Fruit fly (Drosophila melanogaster) whole organism, embryonic: ENCODE measurements around the gene CG4991.

Experiments
- Aef1 ChIP-seq: fragments of 200-800 bp; sonication (Bioruptor generic); IDR thresholded peaks from 3 replicates; pipeline ENCODE4 v1.3.6; 2022; ENCODE audit warnings: missing biosample characterization, missing genetic modification characterization
- BEAF-32 ChIP-seq: fragments of 200-800 bp; sonication (Bioruptor generic); optimal IDR thresholded peaks from 3 replicates; lab custom pipeline; 2017; ENCODE audit warnings: missing biosample characterization, missing genetic modification characterization, mild to moderate bottlenecking, moderate library complexity, missing genetic modification reagents
- Blimp-1 ChIP-seq: fragments of 200-800 bp; sonication (Bioruptor generic); optimal IDR thresholded peaks from 3 replicates; lab custom pipeline; 2018; ENCODE audit warnings: missing biosample characterization, missing genetic modification characterization, mild to moderate bottlenecking, moderate library complexity, missing genetic modification reagents
- CG10147 ChIP-seq: fragments of 200-800 bp; sonication (Bioruptor generic); optimal IDR thresholded peaks from 2 replicates; lab custom pipeline; 2019; ENCODE audit warnings: missing biosample characterization, mild to moderate bottlenecking, missing genetic modification characterization, moderate library complexity
- CG10274 ChIP-seq: fragments of 200-800 bp; sonication (Bioruptor generic); optimal IDR thresholded peaks from 3 replicates; lab custom pipeline; 2017; ENCODE audit warnings: missing biosample characterization, mild to moderate bottlenecking, missing genetic modification characterization
- CG10979 ChIP-seq: fragments of 200-800 bp; sonication (Bioruptor generic); optimal IDR thresholded peaks from 2 replicates; lab custom pipeline; 2018; ENCODE audit warnings: missing biosample characterization, mild to moderate bottlenecking, missing genetic modification characterization, moderate library complexity
- CG12391 ChIP-seq: fragments of 200-800 bp; sonication (Bioruptor generic); optimal IDR thresholded peaks from 3 replicates; lab custom pipeline; 2018; ENCODE audit warnings: missing biosample characterization, mild to moderate bottlenecking, missing genetic modification characterization, moderate library complexity
- CG13424 ChIP-seq: fragments of 200-800 bp; sonication (Bioruptor generic); optimal IDR thresholded peaks from 2 replicates; lab custom pipeline; 2019; ENCODE audit warnings: missing biosample characterization, mild to moderate bottlenecking, missing genetic modification characterization, moderate library complexity
- CG2199 ChIP-seq: fragments of 200-800 bp; sonication (Bioruptor generic); IDR thresholded peaks from 3 replicates; pipeline ENCODE4 v1.3.6; 2022; ENCODE audit warnings: missing biosample characterization, missing genetic modification characterization
- CG30403 ChIP-seq: fragments of 200-800 bp; sonication (Bioruptor generic); optimal IDR thresholded peaks from 3 replicates; lab custom pipeline; 2016; ENCODE audit warnings: missing biosample characterization, missing genetic modification characterization
- CG3163 ChIP-seq: fragments of 200-800 bp; sonication (Bioruptor generic); optimal IDR thresholded peaks from 3 replicates; lab custom pipeline; 2016; ENCODE audit warnings: missing biosample characterization, missing genetic modification characterization
- CG32772 ChIP-seq: fragments of 200-800 bp; sonication (Bioruptor generic); IDR thresholded peaks from 2 replicates; pipeline ENCODE4 v1.3.6; 2022; ENCODE audit warnings: missing biosample characterization, missing genetic modification characterization
- CG34224 ChIP-seq: fragments of 200-800 bp; sonication (Bioruptor generic); IDR thresholded peaks from 3 replicates; pipeline ENCODE4 v1.3.6; 2022; ENCODE audit warnings: missing biosample characterization, missing genetic modification characterization; ENCODE audit not compliant: partially characterized antibody
- CG6765 ChIP-seq: fragments of 200-800 bp; sonication (Bioruptor generic); optimal IDR thresholded peaks from 3 replicates; lab custom pipeline; 2017; ENCODE audit warnings: missing biosample characterization, mild to moderate bottlenecking, missing genetic modification characterization
- CG8281 ChIP-seq: fragments of 200-800 bp; sonication (Bioruptor generic); optimal IDR thresholded peaks from 2 replicates; lab custom pipeline; 2018; ENCODE audit warnings: missing biosample characterization, mild to moderate bottlenecking, missing genetic modification characterization, moderate library complexity
- CG8359 ChIP-seq: fragments of 200-800 bp; sonication (Bioruptor generic); optimal IDR thresholded peaks from 2 replicates; lab custom pipeline; 2017; ENCODE audit warnings: missing biosample characterization, mild to moderate bottlenecking, missing genetic modification characterization, borderline replicate concordance
- CG9932 ChIP-seq: fragments of 200-800 bp; sonication (Bioruptor generic); IDR thresholded peaks from 2 replicates; pipeline ENCODE4 v1.3.6; 2022; ENCODE audit warnings: missing biosample characterization, missing genetic modification characterization
- CTCF ChIP-seq: fragments of 200-800 bp; sonication (Bioruptor generic); optimal IDR thresholded peaks from 2 replicates; lab custom pipeline; 2017; ENCODE audit warnings: missing biosample characterization, mild to moderate bottlenecking, missing genetic modification characterization, moderate library complexity
- Dbx ChIP-seq: fragments of 200-800 bp; sonication (Bioruptor generic); IDR thresholded peaks from 3 replicates; pipeline ENCODE4 v1.3.6; 2022; ENCODE audit warnings: missing biosample characterization, missing genetic modification characterization
- Dll ChIP-seq: fragments of 200-800 bp; sonication (Bioruptor generic); IDR thresholded peaks from 4 replicates; pipeline ENCODE4 v1.3.6; 2022; ENCODE audit warnings: missing biosample characterization, missing genetic modification characterization; ENCODE audit not compliant: partially characterized antibody
- Dp ChIP-seq: fragments of 200-800 bp; sonication (Bioruptor generic); optimal IDR thresholded peaks from 2 replicates; lab custom pipeline; 2018; ENCODE audit warnings: missing biosample characterization, mild to moderate bottlenecking, missing genetic modification characterization, moderate library complexity
- Elba2 ChIP-seq: fragments of 200-800 bp; sonication (Bioruptor generic); optimal IDR thresholded peaks from 3 replicates; lab custom pipeline; 2016; ENCODE audit warnings: missing biosample characterization, missing genetic modification characterization
- Ets65A ChIP-seq: fragments of 200-800 bp; sonication (Bioruptor generic); peaks from one replicate; lab custom pipeline; 2016; ENCODE audit warnings: missing biosample characterization, missing genetic modification characterization
- HLH4C ChIP-seq: fragments of 200-800 bp; sonication (Bioruptor generic); IDR thresholded peaks from 3 replicates; pipeline ENCODE4 v1.3.6; 2022; ENCODE audit warnings: missing biosample characterization, missing genetic modification characterization; ENCODE audit not compliant: partially characterized antibody
- Hey ChIP-seq: fragments of 200-800 bp; sonication (Bioruptor generic); optimal IDR thresholded peaks from 3 replicates; lab custom pipeline; 2018; ENCODE audit warnings: missing biosample characterization, mild to moderate bottlenecking, missing genetic modification characterization
- Hsf ChIP-seq: fragments of 200-800 bp; sonication (Bioruptor generic); optimal IDR thresholded peaks from 3 replicates; lab custom pipeline; 2016; ENCODE audit warnings: missing biosample characterization, missing genetic modification characterization
- Med ChIP-seq: fragments of 200-800 bp; sonication (Bioruptor generic); peaks from one replicate; lab custom pipeline; 2016; ENCODE audit warnings: missing biosample characterization, missing genetic modification characterization, mild to moderate bottlenecking, inconsistent platforms, moderate library complexity
- Nf-YA ChIP-seq: fragments of 200-800 bp; sonication (Bioruptor generic); IDR thresholded peaks from 2 replicates; pipeline ENCODE4 v1.3.6; 2022; ENCODE audit warnings: missing biosample characterization, missing genetic modification characterization
- Nf-YC ChIP-seq: fragments of 200-800 bp; optimal IDR thresholded peaks from 3 replicates; lab custom pipeline; 2019; ENCODE audit warnings: missing biosample characterization, mild to moderate bottlenecking, missing genetic modification characterization, moderate library complexity
- Pdp1 ChIP-seq, 2 experiments: fragments of 200-800 bp; sonication (Bioruptor generic); optimal IDR thresholded peaks; 3 replicates each; lab custom pipeline; 2016; ENCODE audit warnings: missing biosample characterization in 2 of 2, missing genetic modification characterization in 2 of 2, mild to moderate bottlenecking in 1 of 2, moderate library complexity in 1 of 2
- Six4 ChIP-seq: fragments of 200-800 bp; sonication (Bioruptor generic); optimal IDR thresholded peaks from 2 replicates; lab custom pipeline; 2016; ENCODE audit warnings: missing biosample characterization, missing genetic modification characterization
- YL-1 ChIP-seq: fragments of 200-800 bp; sonication (Bioruptor generic); optimal IDR thresholded peaks from 3 replicates; lab custom pipeline; 2017; ENCODE audit warnings: missing biosample characterization, mild to moderate bottlenecking, missing genetic modification characterization
- amos ChIP-seq: fragments of 200-800 bp; sonication (Bioruptor generic); IDR thresholded peaks from 2 replicates; pipeline ENCODE4 v1.3.6; 2022; ENCODE audit warnings: missing biosample characterization, missing genetic modification characterization; ENCODE audit not compliant: partially characterized antibody
- bcd ChIP-seq: fragments of 200-800 bp; sonication (Bioruptor generic); optimal IDR thresholded peaks from 2 replicates; lab custom pipeline; 2017; ENCODE audit warnings: missing biosample characterization, mild to moderate bottlenecking, missing genetic modification characterization
- br ChIP-seq: fragments of >200 bp; optimal IDR thresholded peaks from 2 replicates; lab custom pipeline; 2017
- chif ChIP-seq, 2 experiments: fragments of 200-800 bp; sonication (Bioruptor generic); optimal IDR thresholded peaks; 3 replicates each; lab custom pipeline; 2016; ENCODE audit warnings: missing biosample characterization in 2 of 2, missing genetic modification characterization in 2 of 2
- corto ChIP-seq: fragments of 200-800 bp; sonication (Bioruptor generic); optimal IDR thresholded peaks from 2 replicates; lab custom pipeline; 2016; ENCODE audit warnings: missing biosample characterization, mild to moderate bottlenecking, missing genetic modification characterization, moderate library complexity
- fd64A ChIP-seq: fragments of 200-800 bp; sonication (Bioruptor generic); optimal IDR thresholded peaks from 3 replicates; lab custom pipeline; 2018; ENCODE audit warnings: missing biosample characterization, mild to moderate bottlenecking, missing genetic modification characterization
- hbn ChIP-seq: fragments of 200-800 bp; sonication (Bioruptor generic); IDR thresholded peaks from 2 replicates; pipeline ENCODE4 v1.3.6; 2022; ENCODE audit warnings: missing biosample characterization, missing genetic modification characterization; ENCODE audit not compliant: partially characterized antibody
- inv ChIP-seq: fragments of 200-800 bp; sonication (Bioruptor generic); IDR thresholded peaks from 2 replicates; pipeline ENCODE4 v1.3.6; 2022; ENCODE audit warnings: missing biosample characterization, missing genetic modification characterization; ENCODE audit not compliant: partially characterized antibody
- jigr1 ChIP-seq: fragments of 200-800 bp; sonication (Bioruptor generic); IDR thresholded peaks from 3 replicates; pipeline ENCODE4 v1.3.6; 2022; ENCODE audit warnings: missing biosample characterization, missing genetic modification characterization
- nerfin-2 ChIP-seq: fragments of 200-800 bp; sonication (Bioruptor generic); IDR thresholded peaks from 2 replicates; pipeline ENCODE4 v1.3.6; 2022; ENCODE audit warnings: missing biosample characterization, missing genetic modification characterization; ENCODE audit not compliant: partially characterized antibody
- org-1 ChIP-seq: fragments of 200-800 bp; sonication (Bioruptor generic); optimal IDR thresholded peaks from 2 replicates; lab custom pipeline; 2017; ENCODE audit warnings: missing biosample characterization, missing genetic modification characterization
- pum ChIP-seq: fragments of 200-800 bp; sonication (Bioruptor generic); optimal IDR thresholded peaks from 2 replicates; lab custom pipeline; 2016; ENCODE audit warnings: missing biosample characterization, missing genetic modification characterization
- so ChIP-seq: fragments of 200-800 bp; sonication (Bioruptor generic); IDR thresholded peaks from 3 replicates; pipeline ENCODE4 v1.3.6; 2022; ENCODE audit warnings: missing biosample characterization, missing genetic modification characterization
- sug ChIP-seq: fragments of 200-800 bp; optimal IDR thresholded peaks from 2 replicates; lab custom pipeline; 2019; ENCODE audit warnings: missing biosample characterization, mild to moderate bottlenecking, missing genetic modification characterization, moderate library complexity
- vnd ChIP-seq: fragments of 200-800 bp; sonication (Bioruptor generic); IDR thresholded peaks from 3 replicates; pipeline ENCODE4 v1.3.6; 2022; ENCODE audit warnings: missing biosample characterization, missing genetic modification characterization; ENCODE audit not compliant: partially characterized antibody
- zen ChIP-seq: fragments of 200-800 bp; sonication (Bioruptor generic); optimal IDR thresholded peaks from 3 replicates; lab custom pipeline; 2018; ENCODE audit warnings: missing biosample characterization, mild to moderate bottlenecking, missing genetic modification characterization, moderate library complexity
- zen2 ChIP-seq: fragments of 200-800 bp; sonication (Bioruptor generic); IDR thresholded peaks from 3 replicates; pipeline ENCODE4 v1.3.6; 2022; ENCODE audit warnings: missing biosample characterization, missing genetic modification characterization; ENCODE audit not compliant: partially characterized antibody

Gene CG4991

DNA sequence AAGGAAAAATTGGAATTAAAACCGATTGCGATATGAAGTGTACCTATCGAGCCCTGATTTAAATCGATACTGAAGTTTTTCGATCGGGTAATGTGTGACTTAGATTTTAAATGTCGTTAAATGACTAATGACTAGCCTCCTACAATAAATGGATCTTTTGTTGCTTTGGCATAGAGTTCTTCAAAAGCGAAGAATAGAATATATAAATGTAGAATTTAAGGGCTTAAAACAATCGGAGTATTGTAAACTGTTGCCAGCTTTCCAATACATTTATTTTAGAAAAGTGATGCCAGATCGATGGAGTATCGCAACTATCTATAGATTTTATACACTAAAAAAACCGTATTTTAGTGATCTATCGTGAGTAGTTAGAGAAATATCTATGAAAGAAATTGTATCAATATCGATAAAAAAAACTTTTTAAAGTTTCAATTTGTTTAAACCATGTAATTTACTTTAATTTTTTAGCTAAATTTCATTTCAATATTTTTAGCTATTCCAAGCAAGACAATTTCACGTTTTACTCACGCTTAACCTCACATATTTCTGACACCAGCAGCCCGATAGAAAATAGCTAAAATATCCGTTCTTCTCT, 51.4 kb downstream of the CG4991 start, which contains the start of the genes mei-217 and mei-218 (continued):
- TF ChIP-seq HLH4C (GFP tag; lab: Robert Waterston, UW) (peak; percentile 70), Nf-YA (GFP tag; lab: Robert Waterston, UW) (no peak), br (lab: Kevin White, UChicago) (no peak), hbn (GFP tag; lab: Robert Waterston, UW) (peak; percentile 68), Nf-YC (tag; lab: Kevin White, UChicago) (no peak), corto (no peak), CG8359 (GFP tag; lab: Kevin White, UChicago) (no peak), Dbx (no peak), CG34224 (GFP tag; lab: Robert Waterston, UW) (peak; percentile 58; the same call in 2 of the 3 replicates), Hsf (GFP tag; lab: Kevin White, UChicago) (peak; percentile 14), Hey (no peak), CG8281 (tag; lab: Kevin White, UChicago) (no peak), Blimp-1 (GFP tag; lab: Kevin White, UChicago) (no peak), pum (GFP tag; lab: Kevin White, UChicago) (no peak), Six4 (GFP tag; lab: Kevin White, UChicago) (no peak), sug (tag; lab: Kevin White, UChicago) (peak; percentile 34), Med (peak; percentile 58), Dp (GFP tag; lab: Kevin White, UChicago) (peak; percentile 40), BEAF-32 (peak; percentile 84), CG30403 (GFP tag; lab: Kevin White, UChicago) (peak; percentile 53), nerfin-2 (GFP tag; lab: Robert Waterston, UW) (0 out of 2 replicates have a peak, but pooled peaks have one; percentile 39), YL-1 (GFP tag; lab: Kevin White, UChicago) (peak; percentile 39), CG10979 (tag; lab: Kevin White, UChicago) (peak; percentile 1), zen2 (peak; percentile 41; the same call in 1 of the 3 replicates), CG10147 (no peak), CG10274 (GFP tag; lab: Kevin White, UChicago) (no peak), Ets65A (peak; percentile 50), CTCF (GFP tag; lab: Kevin White, UChicago) (no peak), CG2199 (no peak), Elba2 (GFP tag; lab: Kevin White, UChicago) (no peak), zen (peak; percentile 11), bcd (GFP tag; lab: Kevin White, UChicago) (no peak), chif (GFP tag; optimal IDR thresholded peaks at IDR 0.05; lab: Kevin White, UChicago) (peak in 1 of 2 experiments; percentile 31), CG9932 (GFP tag; lab: Robert Waterston, UW) (no peak; the same call in 1 of the 2 replicates), CG3163 (GFP tag; lab: Kevin White, UChicago) (no peak), CG32772 (GFP tag; lab: Robert Waterston, UW) (0 out of 2 replicates have a peak, but pooled peaks have one; percentile 17), vnd (GFP tag; lab: Robert Waterston, UW) (peak; percentile 67), jigr1 (GFP tag; lab: Robert Waterston, UW) (peak; percentile 37; the same call in 1 of the 3 replicates), so (no peak), inv (GFP tag; lab: Robert Waterston, UW) (peak; percentile 63), Pdp1 (GFP tag; optimal IDR thresholded peaks at IDR 0.05; lab: Kevin White, UChicago) (peak in 1 of 2 experiments; percentile 14), org-1 (GFP tag; lab: Kevin White, UChicago) (no peak), CG6765 (GFP tag; lab: Kevin White, UChicago) (no peak), fd64A (no peak), CG12391 (tag; lab: Kevin White, UChicago) (peak; percentile 56), Dll (GFP tag; lab: Robert Waterston, UW) (peak; percentile 78), Aef1 (0 out of 3 replicates have a peak, but pooled peaks have one; percentile 20), amos (GFP tag; lab: Robert Waterston, UW) (peak; percentile 68), CG13424 (peak; percentile 32)
